Fruit fly (Drosophila melanogaster): ENCODE data around the gene CG6985.

- TF ChIP-seq CG8478 (optimal IDR thresholded peaks at IDR 0.05) (no peak), CTCF (optimal IDR thresholded peaks at IDR 0.05) (no peak)
These were observed 10.7 kb downstream of the CG6985 start for dm6 chr3R:22751698-22752097.

All from S2 (cell line).